Worm (Caenorhabditis elegans) whole organism, L2 larva: ENCODE data around the gene nmur-2.

Source experiments
- C34F6.9 ChIP-seq: fragments of 150-350 bp; optimal IDR thresholded peaks from 2 replicates; lab custom pipeline; 2014; ENCODE audit warnings: missing biosample characterization, missing genetic modification characterization
- F13H6.1 ChIP-seq: sonication (generic microtip); optimal IDR thresholded peaks from 2 replicates; lab custom pipeline; 2016; ENCODE audit warnings: missing genetic modification characterization, missing compliant biosample characterization
- R02D3.7 ChIP-seq: fragments of 150-350 bp; optimal IDR thresholded peaks from 2 replicates; lab custom pipeline; 2014; ENCODE audit warnings: missing biosample characterization, missing genetic modification characterization
- alr-1 ChIP-seq: fragments of 150-350 bp; optimal IDR thresholded peaks from 2 replicates; lab custom pipeline; 2014; ENCODE audit warnings: missing biosample characterization, missing genetic modification characterization
- ama-1 ChIP-seq: fragments of 150-350 bp; optimal IDR thresholded peaks from 2 replicates; lab custom pipeline; 2018; ENCODE audit warnings: inconsistent platforms
- ceh-16 ChIP-seq: fragments of 150-350 bp; optimal IDR thresholded peaks from 2 replicates; lab custom pipeline; 2014; ENCODE audit warnings: missing biosample characterization, missing genetic modification characterization
- ceh-82 ChIP-seq: fragments of 150-350 bp; optimal IDR thresholded peaks from 2 replicates; lab custom pipeline; 2014; ENCODE audit warnings: missing biosample characterization, missing genetic modification characterization
- crh-2 ChIP-seq: sonication (generic microtip); optimal IDR thresholded peaks from 2 replicates; lab custom pipeline; 2017; ENCODE audit warnings: missing biosample characterization, missing genetic modification characterization
- elt-1 ChIP-seq: fragments of 150-350 bp; optimal IDR thresholded peaks from 2 replicates; lab custom pipeline; 2014; ENCODE audit warnings: missing biosample characterization, missing genetic modification characterization
- elt-3 ChIP-seq: sonication (generic microtip); optimal IDR thresholded peaks from 2 replicates; lab custom pipeline; 2017; ENCODE audit warnings: missing biosample characterization, missing genetic modification characterization
- fos-1 ChIP-seq: fragments of 150-350 bp; optimal IDR thresholded peaks from 2 replicates; lab custom pipeline; 2014; ENCODE audit warnings: missing biosample characterization, missing genetic modification characterization
- gmeb-1 ChIP-seq: fragments of 150-350 bp; optimal IDR thresholded peaks from 2 replicates; lab custom pipeline; 2014; ENCODE audit warnings: missing biosample characterization, missing genetic modification characterization
- lin-11 ChIP-seq: fragments of 150-350 bp; sonication (generic microtip); optimal IDR thresholded peaks from 2 replicates; lab custom pipeline; 2014; ENCODE audit warnings: missing biosample characterization, missing genetic modification characterization, inconsistent platforms, mixed read lengths
- lin-13 ChIP-seq: fragments of 150-350 bp; optimal IDR thresholded peaks from 2 replicates; lab custom pipeline; 2014; ENCODE audit warnings: missing biosample characterization, missing genetic modification reagents, missing genetic modification characterization
- lin-39 ChIP-seq: fragments of 150-350 bp; optimal IDR thresholded peaks from 2 replicates; lab custom pipeline; 2014; ENCODE audit warnings: missing biosample characterization, missing genetic modification reagents, missing genetic modification characterization
- lsy-2 ChIP-seq, 2 experiments: fragments of 150-350 bp in 1 of 2; sonication (generic microtip) in 1 of 2; optimal IDR thresholded peaks; 2 replicates each; lab custom pipeline; 2014 to 2017; ENCODE audit warnings: missing biosample characterization in 2 of 2, missing genetic modification characterization in 2 of 2
- mbf-1 ChIP-seq: sonication (generic microtip); optimal IDR thresholded peaks from 2 replicates; lab custom pipeline; 2017; ENCODE audit warnings: missing biosample characterization, missing genetic modification characterization
- nhr-10 ChIP-seq: sonication (generic microtip); optimal IDR thresholded peaks from 2 replicates; lab custom pipeline; 2017; ENCODE audit warnings: missing biosample characterization, missing genetic modification characterization
- nhr-12 ChIP-seq: fragments of 150-350 bp; optimal IDR thresholded peaks from 2 replicates; lab custom pipeline; 2014; ENCODE audit warnings: missing biosample characterization, missing genetic modification characterization
- nhr-129 ChIP-seq: fragments of 150-350 bp; optimal IDR thresholded peaks from 2 replicates; lab custom pipeline; 2014; ENCODE audit warnings: missing biosample characterization, missing genetic modification characterization
- nhr-21 ChIP-seq: fragments of 150-350 bp; optimal IDR thresholded peaks from 2 replicates; lab custom pipeline; 2014; ENCODE audit warnings: missing biosample characterization, missing genetic modification characterization
- nhr-23 ChIP-seq: fragments of 150-350 bp; optimal IDR thresholded peaks from 2 replicates; lab custom pipeline; 2014; ENCODE audit warnings: missing biosample characterization, missing genetic modification reagents, missing genetic modification characterization
- nhr-237 ChIP-seq: fragments of 150-350 bp; optimal IDR thresholded peaks from 2 replicates; lab custom pipeline; 2014; ENCODE audit warnings: missing biosample characterization, missing genetic modification characterization
- nhr-25 ChIP-seq: fragments of 150-350 bp; sonication (generic microtip); optimal IDR thresholded peaks from 3 replicates; lab custom pipeline; 2014; ENCODE audit warnings: missing biosample characterization, missing genetic modification characterization
- nhr-6 ChIP-seq: fragments of 150-350 bp; optimal IDR thresholded peaks from 2 replicates; lab custom pipeline; 2014; ENCODE audit warnings: missing biosample characterization, missing genetic modification characterization
- nhr-77 ChIP-seq: fragments of 150-350 bp; optimal IDR thresholded peaks from 2 replicates; lab custom pipeline; 2014; ENCODE audit warnings: missing biosample characterization, missing genetic modification characterization
- sem-4 ChIP-seq: fragments of 150-350 bp; optimal IDR thresholded peaks from 2 replicates; lab custom pipeline; 2014; ENCODE audit warnings: missing biosample characterization, missing genetic modification reagents, missing genetic modification characterization
- sma-9 ChIP-seq, 2 experiments: fragments of 150-350 bp in 1 of 2; sonication (generic microtip) in 1 of 2; optimal IDR thresholded peaks; 2 replicates each; lab custom pipeline; 2014 to 2016; ENCODE audit warnings: missing genetic modification characterization in 2 of 2, mild to moderate bottlenecking in 1 of 2, missing biosample characterization in 1 of 2, missing compliant biosample characterization in 1 of 2, missing genetic modification reagents in 1 of 2, moderate library complexity in 1 of 2
- snpc-4 ChIP-seq: fragments of 150-350 bp; optimal IDR thresholded peaks from 2 replicates; lab custom pipeline; 2014; ENCODE audit warnings: missing biosample characterization, missing genetic modification characterization
- unc-62 ChIP-seq: fragments of 150-350 bp; optimal IDR thresholded peaks from 2 replicates; lab custom pipeline; 2014; ENCODE audit warnings: missing biosample characterization, missing genetic modification reagents, missing genetic modification characterization
- ztf-1 ChIP-seq: fragments of 200-800 bp; sonication (Bioruptor generic); conservative IDR thresholded peaks from 2 replicates; pipeline ENCODE4 v1.3.6; 2022; ENCODE audit warnings: missing genetic modification characterization, missing compliant biosample characterization
- ztf-4 ChIP-seq: fragments of 150-350 bp; optimal IDR thresholded peaks from 2 replicates; lab custom pipeline; 2014; ENCODE audit warnings: missing biosample characterization, missing genetic modification characterization

Gene nmur-2

DNA sequence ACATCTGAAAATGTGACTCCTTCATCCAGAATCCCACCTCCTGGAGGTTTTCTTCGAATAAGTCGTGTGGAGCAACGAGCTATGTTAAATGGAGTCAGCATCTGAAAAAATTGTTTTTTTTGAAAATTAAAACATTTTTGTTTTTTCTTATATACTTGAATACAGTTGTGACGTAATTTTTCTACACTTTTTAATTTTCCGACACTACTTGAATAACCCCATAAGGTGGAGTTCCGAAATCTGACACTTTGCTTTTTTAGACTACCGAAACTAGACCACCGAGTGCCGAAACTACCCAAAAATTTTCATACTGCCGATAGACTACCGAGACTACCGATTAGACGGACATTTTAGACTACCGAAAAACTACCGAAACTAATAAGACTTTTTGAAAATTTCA lies 33.4 kb downstream of the nmur-2 start, which contains the start of gene mcat-1:
TSS of gene mcat-1 (minus strand) at position 101 of the 400 bp plus-strand sequence.
- TF ChIP-seq nhr-12 (tag; lab: Kevin White, UChicago), result no peak
- no peak for TF ChIP-seq nhr-129
- no peak for TF ChIP-seq ceh-16 (tag; lab: Kevin White, UChicago)

DNA sequence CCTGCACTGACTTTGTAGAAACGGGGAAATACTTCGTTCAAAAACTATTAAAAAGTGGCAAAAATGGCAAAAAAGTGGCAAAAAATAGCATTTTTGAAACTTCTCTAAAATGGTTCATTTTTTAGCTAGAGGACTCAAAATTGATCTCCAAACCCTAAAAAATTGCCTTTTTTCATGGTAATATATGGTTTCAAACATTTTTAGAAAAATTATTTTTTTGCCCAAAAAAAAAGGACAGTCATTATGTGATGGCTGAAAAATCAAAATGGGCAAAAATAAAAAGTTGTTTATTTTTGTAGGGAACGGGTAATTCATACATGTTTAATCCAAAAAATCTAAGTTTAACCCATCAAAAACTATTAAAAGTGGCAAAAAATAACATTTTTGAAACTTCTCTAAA lies 36.9 kb downstream of the nmur-2 start:
- no peak for TF ChIP-seq elt-3 (tag; lab: Kevin White, UChicago)
- TF ChIP-seq nhr-237 (tag; lab: Kevin White, UChicago), result no peak
- no peak for TF ChIP-seq ceh-16 (tag; lab: Kevin White, UChicago)
- no peak for TF ChIP-seq lin-13 (GFP tag; lab: Kevin White, UChicago)
- no peak for TF ChIP-seq lsy-2 (tag; optimal IDR thresholded peaks at IDR 0.05; lab: Kevin White, UChicago)
- TF ChIP-seq elt-1, result no peak
- TF ChIP-seq lin-39 (tag; lab: Kevin White, UChicago), result no peak
- TF ChIP-seq C34F6.9 (tag; lab: Kevin White, UChicago), result no peak
- TF ChIP-seq alr-1 (tag; lab: Kevin White, UChicago), result no peak
- TF ChIP-seq ztf-1 (GFP tag; lab: Robert Waterston, UW), result no peak
- no peak for TF ChIP-seq crh-2 (tag; lab: Kevin White, UChicago)
- no peak for TF ChIP-seq snpc-4 (tag; lab: Kevin White, UChicago)
- TF ChIP-seq fos-1, result no peak
- no peak for TF ChIP-seq nhr-6 (tag; lab: Kevin White, UChicago)
- TF ChIP-seq, all 48 proteins: peak for 0

DNA sequence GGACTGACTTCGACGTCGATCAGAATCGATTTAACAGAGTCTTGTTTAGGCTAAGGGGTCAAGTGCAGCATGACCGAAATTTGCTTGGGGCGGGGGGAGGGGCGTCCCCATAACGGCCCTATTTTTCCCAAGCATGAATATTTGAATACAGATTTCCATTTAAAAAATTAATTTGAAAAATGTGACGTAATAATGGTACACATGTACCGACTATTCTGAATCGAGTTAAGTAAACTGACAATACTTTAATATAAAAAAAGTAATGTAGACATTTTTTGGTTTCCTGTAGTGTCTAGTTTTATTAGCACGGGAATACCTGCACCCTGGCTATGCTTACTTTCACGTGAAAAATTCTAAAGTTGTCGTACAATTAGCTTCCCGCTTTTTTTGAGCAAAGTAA lies 38.0 kb downstream of the nmur-2 start:
- TF ChIP-seq nhr-77 (tag; lab: Kevin White, UChicago), result no peak
- TF ChIP-seq ceh-82 (tag; lab: Kevin White, UChicago), result no peak
- no peak for TF ChIP-seq unc-62 (GFP tag; lab: Kevin White, UChicago)
- TF ChIP-seq mbf-1 (tag; lab: Kevin White, UChicago), result no peak

DNA sequence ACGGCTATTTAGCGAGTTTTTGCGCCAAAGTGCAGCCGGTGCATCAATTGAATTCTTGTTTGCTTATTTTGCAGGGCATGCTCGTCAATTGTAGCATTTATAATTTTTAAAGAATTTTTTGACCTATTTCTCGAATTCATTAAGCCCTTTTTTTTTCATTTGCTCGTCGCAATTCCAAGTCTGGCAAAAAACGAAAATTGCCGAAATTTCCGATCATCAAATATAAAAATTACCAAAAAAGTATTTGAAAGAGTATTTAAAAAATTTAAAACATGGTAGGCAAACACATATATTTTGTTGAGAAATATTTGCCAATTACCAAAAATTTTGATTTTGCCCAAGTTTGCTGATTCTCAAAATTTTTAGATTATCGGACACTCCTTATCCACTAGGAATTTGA lies 40.7 kb downstream of the nmur-2 start, which contains the start of gene C50D2.6:
TSS of gene C50D2.6 (plus strand) at position 301 of the 400 bp plus-strand sequence.
- no peak for TF ChIP-seq R02D3.7 (tag; lab: Kevin White, UChicago)
- TF ChIP-seq ceh-82 (tag; lab: Kevin White, UChicago), result no peak
- no peak for TF ChIP-seq nhr-25 (tag; lab: Kevin White, UChicago)
- TF ChIP-seq gmeb-1, result no peak
- TF ChIP-seq nhr-237 (tag; lab: Kevin White, UChicago), result no peak
- TF ChIP-seq nhr-23 (tag; lab: Kevin White, UChicago), result no peak
- no peak for TF ChIP-seq alr-1 (tag; lab: Kevin White, UChicago)
- no peak for TF ChIP-seq unc-62 (GFP tag; lab: Kevin White, UChicago)
- no peak for TF ChIP-seq mbf-1 (tag; lab: Kevin White, UChicago)
- TF ChIP-seq sem-4, result no peak
- TF ChIP-seq nhr-77 (tag; lab: Kevin White, UChicago), result no peak
- TF ChIP-seq lin-11, result no peak
- TF ChIP-seq lin-39 (tag; lab: Kevin White, UChicago), result no peak
- no peak for TF ChIP-seq sma-9 (GFP tag; optimal IDR thresholded peaks at IDR 0.05; lab: Kevin White, UChicago)
- no peak for TF ChIP-seq sma-9 (tag; optimal IDR thresholded peaks at IDR 0.05; lab: Kevin White, UChicago)
- TF ChIP-seq ztf-4, result no peak
- no peak for TF ChIP-seq C34F6.9 (tag; lab: Kevin White, UChicago)
- TF ChIP-seq nhr-21, result no peak
- no peak for TF ChIP-seq crh-2 (tag; lab: Kevin White, UChicago)
- no peak for TF ChIP-seq F13H6.1 (tag; lab: Kevin White, UChicago)

DNA sequence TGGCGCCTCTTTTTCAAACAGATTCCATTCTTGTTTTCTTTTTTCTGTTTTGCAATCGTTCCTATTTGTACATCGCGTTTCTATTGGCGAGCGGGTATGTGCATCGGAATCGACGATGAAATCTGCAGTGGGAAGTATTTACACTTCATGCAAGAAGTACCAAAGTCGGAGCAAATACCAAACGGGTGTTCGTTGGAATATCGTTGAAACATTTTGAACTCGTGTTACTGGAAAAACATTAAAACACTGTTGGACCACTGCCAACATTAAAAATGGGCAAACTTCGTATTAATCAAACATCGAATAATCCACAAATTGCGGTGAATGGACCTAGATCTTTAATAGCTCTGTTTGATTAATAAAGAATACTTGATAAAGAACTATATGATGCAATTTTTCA lies 45.6 kb downstream of the nmur-2 start, which contains the start of gene C23H3.9:
TSS of gene C23H3.9 (minus strand) at position 101 of the 400 bp plus-strand sequence.
- TF ChIP-seq nhr-21 (no peak), lin-13 (GFP tag; lab: Kevin White, UChicago) (no peak), ama-1 (lab: Kevin White, UChicago) (no peak), nhr-77 (tag; lab: Kevin White, UChicago) (no peak), nhr-10 (tag; lab: Kevin White, UChicago) (no peak)

DNA sequence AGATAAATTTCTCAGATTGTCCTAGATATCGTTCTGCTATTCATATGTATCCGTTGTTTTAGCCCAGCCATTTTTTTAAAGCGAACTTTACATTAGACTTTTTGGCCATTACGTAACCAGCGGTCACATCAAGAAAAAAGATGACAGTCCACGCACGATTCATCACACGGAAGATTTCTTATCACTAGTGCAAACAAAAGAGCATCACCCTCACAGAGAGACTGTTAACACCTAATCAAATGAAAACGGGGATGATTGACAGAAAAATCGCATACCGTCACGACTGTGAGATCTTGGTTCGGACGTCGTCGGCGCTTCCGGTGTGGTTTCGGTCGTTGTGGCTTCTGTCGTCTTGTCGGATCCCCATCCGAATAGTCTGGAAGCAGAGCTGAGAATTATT lies 48.1 kb downstream of the nmur-2 start:
- peak; percentile 66 for TF ChIP-seq fos-1
- no peak for TF ChIP-seq ztf-4
- no peak for TF ChIP-seq nhr-10 (tag; lab: Kevin White, UChicago)
